Fruit fly (Drosophila melanogaster) whole organism, adult: Measurements from ENCODE around the gene CG46280.
A peak's percentile ranks its signal among the peaks of the same experiment; 100 is the strongest.

Experiments used
- CG11617 ChIP-seq: fragments of 200-800 bp; sonication (Bioruptor generic); optimal IDR thresholded peaks from 2 replicates; lab custom pipeline; 2017; ENCODE audit warnings: mild to moderate bottlenecking, missing biosample characterization, missing genetic modification reagents, missing genetic modification characterization
- CG12768 ChIP-seq: fragments of 200-800 bp; sonication (Bioruptor generic); optimal IDR thresholded peaks from 2 replicates; lab custom pipeline; 2017; ENCODE audit warnings: missing biosample characterization, missing genetic modification characterization, mild to moderate bottlenecking, moderate library complexity, missing genetic modification reagents
- CG14711 ChIP-seq: fragments of 200-800 bp; sonication (Bioruptor generic); optimal IDR thresholded peaks from 2 replicates; lab custom pipeline; 2018; ENCODE audit warnings: missing biosample characterization, mild to moderate bottlenecking, missing genetic modification characterization, moderate library complexity
- CG1620 ChIP-seq: fragments of 200-800 bp; sonication (Bioruptor generic); optimal IDR thresholded peaks from 2 replicates; lab custom pipeline; 2016; ENCODE audit warnings: missing biosample characterization, missing genetic modification characterization
- CG33017 ChIP-seq: fragments of 200-800 bp; sonication (Bioruptor generic); optimal IDR thresholded peaks from 2 replicates; lab custom pipeline; 2018; ENCODE audit warnings: missing biosample characterization, mild to moderate bottlenecking, missing genetic modification characterization, moderate library complexity
- CG5204 ChIP-seq: fragments of 200-800 bp; sonication (Bioruptor generic); optimal IDR thresholded peaks from 2 replicates; lab custom pipeline; 2016; ENCODE audit warnings: missing biosample characterization, missing genetic modification characterization
- CG7045 ChIP-seq: fragments of 200-800 bp; sonication (Bioruptor generic); optimal IDR thresholded peaks from 2 replicates; lab custom pipeline; 2017; ENCODE audit warnings: missing biosample characterization, mild to moderate bottlenecking, missing genetic modification characterization
- CG7101 ChIP-seq: fragments of 200-800 bp; sonication (Bioruptor generic); optimal IDR thresholded peaks from 2 replicates; lab custom pipeline; 2018; ENCODE audit warnings: missing biosample characterization, mild to moderate bottlenecking, missing genetic modification characterization, moderate library complexity
- Clk ChIP-seq: fragments of 200-800 bp; sonication (Bioruptor generic); optimal IDR thresholded peaks from 2 replicates; lab custom pipeline; 2017; ENCODE audit warnings: missing biosample characterization, missing genetic modification characterization
- Crg-1 ChIP-seq: fragments of 200-800 bp; sonication (Bioruptor generic); optimal IDR thresholded peaks from 2 replicates; lab custom pipeline; 2016; ENCODE audit warnings: missing biosample characterization, missing genetic modification characterization
- Hr96 ChIP-seq: fragments of 200-800 bp; sonication (Bioruptor generic); optimal IDR thresholded peaks from 2 replicates; lab custom pipeline; 2016; ENCODE audit warnings: missing biosample characterization, missing genetic modification characterization
- Mnt ChIP-seq: fragments of 200-800 bp; sonication (Bioruptor generic); optimal IDR thresholded peaks from 2 replicates; lab custom pipeline; 2016; ENCODE audit warnings: missing biosample characterization, mild to moderate bottlenecking, missing genetic modification characterization
- bab1 ChIP-seq: fragments of 200-800 bp; sonication (Bioruptor generic); optimal IDR thresholded peaks from 3 replicates; lab custom pipeline; 2019; ENCODE audit warnings: missing biosample characterization, mild to moderate bottlenecking, missing genetic modification characterization, moderate library complexity
- cic ChIP-seq: fragments of 200-800 bp; sonication (Bioruptor generic); optimal IDR thresholded peaks from 2 replicates; lab custom pipeline; 2017; ENCODE audit warnings: missing biosample characterization, mild to moderate bottlenecking, missing genetic modification characterization, moderate library complexity
- cnc ChIP-seq, 2 experiments: fragments of >200 bp; optimal IDR thresholded peaks; 2 replicates each; lab custom pipeline; 2017
- kay ChIP-seq: fragments of 200-800 bp; sonication (Bioruptor generic); peaks from one replicate; lab custom pipeline; 2016; ENCODE audit warnings: missing biosample characterization, missing genetic modification characterization, borderline replicate concordance
- ovo ChIP-seq: fragments of 200-800 bp; sonication (Bioruptor generic); optimal IDR thresholded peaks from 2 replicates; lab custom pipeline; 2016; ENCODE audit warnings: missing biosample characterization, missing genetic modification characterization
- pad ChIP-seq: fragments of 200-800 bp; sonication (Bioruptor generic); optimal IDR thresholded peaks from 3 replicates; lab custom pipeline; 2017; ENCODE audit warnings: missing biosample characterization, missing genetic modification characterization, mild to moderate bottlenecking, moderate library complexity, missing genetic modification reagents
- tj ChIP-seq: fragments of 200-800 bp; sonication (Bioruptor generic); optimal IDR thresholded peaks from 3 replicates; lab custom pipeline; 2017; ENCODE audit warnings: missing biosample characterization, mild to moderate bottlenecking, missing genetic modification characterization, moderate library complexity
- toe ChIP-seq: fragments of 200-800 bp; sonication (Bioruptor generic); optimal IDR thresholded peaks from 2 replicates; lab custom pipeline; 2016; ENCODE audit warnings: missing biosample characterization, missing genetic modification characterization

The CG46280 gene

DNA sequence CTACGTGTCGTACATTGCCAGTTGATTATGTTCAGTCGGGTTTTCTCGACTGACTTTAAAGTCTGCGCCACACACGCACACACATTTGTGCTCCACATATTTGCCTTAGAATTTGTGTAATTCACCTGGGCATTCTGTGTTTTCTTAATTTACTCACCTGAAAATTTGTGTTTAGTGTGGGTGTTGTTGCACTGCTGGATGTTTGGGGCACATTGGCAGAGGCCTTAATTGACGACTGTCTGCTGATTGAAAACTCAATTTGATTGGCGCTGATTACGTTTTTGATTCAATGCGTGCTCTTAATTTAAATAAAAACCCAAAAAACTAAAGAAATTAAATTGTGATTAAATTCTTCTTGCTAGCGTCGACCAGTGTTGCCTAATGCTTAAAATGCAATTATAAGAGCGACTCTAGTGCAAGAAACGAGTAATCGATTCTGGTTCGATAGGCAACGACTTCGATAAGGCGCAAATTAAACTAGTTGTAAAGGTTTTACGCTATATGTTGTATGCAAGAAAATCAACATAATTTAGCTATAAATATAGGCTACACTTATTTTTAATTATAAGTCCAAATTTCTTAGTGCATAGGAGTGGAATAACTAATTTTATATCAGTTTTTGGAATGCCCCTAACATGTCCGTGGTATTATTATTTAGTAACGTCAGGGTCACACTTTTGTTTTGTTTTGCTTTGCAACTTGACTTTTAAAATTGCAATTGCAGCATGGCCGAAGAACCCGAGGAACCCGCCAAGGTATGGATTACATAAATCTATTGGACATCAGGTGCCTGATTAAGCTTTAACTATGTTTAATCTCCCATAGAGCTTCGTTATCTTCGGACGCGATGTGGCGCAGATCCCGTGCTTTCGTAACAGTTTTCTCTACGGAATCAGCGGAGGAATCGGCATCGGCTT lies at the start of gene CG46280, which contains the start of gene CG46281:
TSS of gene CG46280 (minus strand) at position 403 of the 917 bp plus-strand sequence.
TSS of gene CG46281 (minus strand) at position 51 of the 917 bp plus-strand sequence.
- peak; percentile 31 for TF ChIP-seq CG12768 (GFP tag; lab: Kevin White, UChicago)
- TF ChIP-seq cnc (optimal IDR thresholded peaks at IDR 0.05; lab: Kevin White, UChicago) = no peak
- peak; percentile 58 for TF ChIP-seq Mnt (GFP tag; lab: Kevin White, UChicago)
- TF ChIP-seq CG33017 (tag; lab: Kevin White, UChicago) = no peak
- TF ChIP-seq CG5204 = no peak
- TF ChIP-seq CG11617 = peak; percentile 46
- peak; percentile 44 for TF ChIP-seq bab1 (GFP tag; lab: Kevin White, UChicago)
- TF ChIP-seq cic (GFP tag; lab: Kevin White, UChicago) = peak; percentile 8
- peak; percentile 59 for TF ChIP-seq CG14711
- peak; percentile 23 for TF ChIP-seq tj (GFP tag; lab: Kevin White, UChicago)
- peak; percentile 42 for TF ChIP-seq CG7101 (tag; lab: Kevin White, UChicago)
- no peak for TF ChIP-seq Hr96 (GFP tag; lab: Kevin White, UChicago)
- TF ChIP-seq pad (GFP tag; lab: Kevin White, UChicago) = peak; percentile 33
- no peak for TF ChIP-seq toe (GFP tag; lab: Kevin White, UChicago)
- peak; percentile 32 for TF ChIP-seq Crg-1 (GFP tag; lab: Kevin White, UChicago)
- TF ChIP-seq CG7045 (GFP tag; lab: Kevin White, UChicago) = peak; percentile 1
- TF ChIP-seq Clk = no peak
- peak; percentile 85 for TF ChIP-seq kay (GFP tag; lab: Kevin White, UChicago)
- TF ChIP-seq CG1620 (GFP tag; lab: Kevin White, UChicago) = peak; percentile 49
- TF ChIP-seq ovo (GFP tag; lab: Kevin White, UChicago) = no peak

DNA sequence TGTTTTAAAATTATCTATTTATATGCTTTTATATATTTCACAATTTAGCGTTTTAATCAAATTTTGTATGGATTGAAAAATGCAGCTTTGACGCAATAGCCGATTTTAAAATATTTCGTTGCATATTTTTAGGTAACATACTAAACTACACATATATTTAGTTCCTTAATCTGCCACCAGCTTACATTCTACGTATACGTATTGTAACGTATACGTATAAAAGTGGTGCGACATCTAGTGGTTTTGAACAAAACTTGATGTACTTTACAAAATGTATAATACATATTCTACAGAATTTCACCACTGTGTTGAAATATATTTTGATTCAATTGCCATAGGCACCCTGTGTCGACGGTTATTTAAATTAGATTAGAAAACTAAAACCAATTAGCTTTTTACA lies 47.8 kb upstream of the CG46280 start:
- no peak for TF ChIP-seq cic (GFP tag; lab: Kevin White, UChicago)
- no peak for TF ChIP-seq kay (GFP tag; lab: Kevin White, UChicago)
- TF ChIP-seq CG7045 (GFP tag; lab: Kevin White, UChicago) = no peak
- no peak for TF ChIP-seq Mnt (GFP tag; lab: Kevin White, UChicago)
- no peak for TF ChIP-seq Hr96 (GFP tag; lab: Kevin White, UChicago)
- TF ChIP-seq Clk = no peak
- no peak for TF ChIP-seq CG14711
- no peak for TF ChIP-seq CG11617
- peak; percentile 77 for TF ChIP-seq bab1 (GFP tag; lab: Kevin White, UChicago)
- TF ChIP-seq CG1620 (GFP tag; lab: Kevin White, UChicago) = peak; percentile 49
- no peak for TF ChIP-seq cnc (optimal IDR thresholded peaks at IDR 0.05; lab: Kevin White, UChicago)
- TF ChIP-seq CG12768 (GFP tag; lab: Kevin White, UChicago) = no peak
- TF ChIP-seq CG7101 (tag; lab: Kevin White, UChicago) = no peak
- TF ChIP-seq CG5204 = no peak
- peak; percentile 13 for TF ChIP-seq pad (GFP tag; lab: Kevin White, UChicago)

dm6 chr3R:13077262-13077661 lies 46.8 kb upstream of the CG46280 start:
- TF ChIP-seq bab1 (GFP tag; lab: Kevin White, UChicago) = no peak

- TF ChIP-seq cnc (optimal IDR thresholded peaks at IDR 0.05; lab: Kevin White, UChicago) = no peak
- no peak for TF ChIP-seq CG12768 (GFP tag; lab: Kevin White, UChicago)
- TF ChIP-seq CG1620 (GFP tag; lab: Kevin White, UChicago) = no peak
- TF ChIP-seq tj (GFP tag; lab: Kevin White, UChicago) = no peak
- TF ChIP-seq Clk = no peak
- no peak for TF ChIP-seq bab1 (GFP tag; lab: Kevin White, UChicago)
These were observed 45.3 kb upstream of the CG46280 start for dm6 chr3R:13075728-13076127.

DNA sequence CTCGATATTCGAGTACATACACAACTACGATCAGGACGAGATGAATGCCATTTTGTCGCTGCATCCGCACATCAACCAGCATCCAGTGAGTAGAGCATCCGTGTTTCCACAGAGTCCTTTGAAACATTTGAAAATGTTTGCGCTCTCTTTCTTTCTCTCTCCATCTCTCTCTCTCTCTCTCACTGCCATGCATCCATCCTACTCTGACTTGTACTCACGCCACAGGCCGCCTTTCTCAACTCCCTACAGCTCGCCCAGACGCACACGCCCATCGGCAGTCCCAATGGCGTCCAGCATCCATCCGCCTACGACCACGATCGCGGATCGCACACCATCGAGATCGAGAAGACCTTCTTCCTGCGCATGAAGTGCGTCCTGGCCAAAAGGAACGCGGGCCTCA lies 44.1 kb upstream of the CG46280 start:
- TF ChIP-seq CG7045 (GFP tag; lab: Kevin White, UChicago) (no peak), CG11617 (no peak), CG7101 (tag; lab: Kevin White, UChicago) (no peak), bab1 (GFP tag; lab: Kevin White, UChicago) (no peak), Hr96 (GFP tag; lab: Kevin White, UChicago) (no peak), cnc (optimal IDR thresholded peaks at IDR 0.05; lab: Kevin White, UChicago) (no peak), CG14711 (no peak), CG5204 (no peak), kay (GFP tag; lab: Kevin White, UChicago) (no peak), Clk (no peak), Crg-1 (GFP tag; lab: Kevin White, UChicago) (no peak), tj (GFP tag; lab: Kevin White, UChicago) (no peak), toe (GFP tag; lab: Kevin White, UChicago) (no peak), pad (GFP tag; lab: Kevin White, UChicago) (no peak), CG12768 (GFP tag; lab: Kevin White, UChicago) (no peak), Mnt (GFP tag; lab: Kevin White, UChicago) (no peak), cic (GFP tag; lab: Kevin White, UChicago) (no peak), ovo (GFP tag; lab: Kevin White, UChicago) (no peak)

- TF ChIP-seq CG33017 (tag; lab: Kevin White, UChicago) (no peak), kay (GFP tag; lab: Kevin White, UChicago) (no peak), bab1 (GFP tag; lab: Kevin White, UChicago) (no peak), toe (GFP tag; lab: Kevin White, UChicago) (no peak), CG1620 (GFP tag; lab: Kevin White, UChicago) (no peak), cic (GFP tag; lab: Kevin White, UChicago) (no peak), CG7101 (tag; lab: Kevin White, UChicago) (no peak), Clk (no peak)
These were observed 42.7 kb upstream of the CG46280 start for dm6 chr3R:13073174-13073573.
